Worm (Caenorhabditis elegans) whole organism, L2 larva: ENCODE measurements around the gene ipla-3.
A peak's percentile ranks its signal among the peaks of the same experiment; 100 is the strongest.

Experiments
- ama-1 ChIP-seq: fragments of 150-350 bp; optimal IDR thresholded peaks from 2 replicates; lab custom pipeline; 2018; ENCODE audit warnings: inconsistent platforms
- elt-3 ChIP-seq: sonication (generic microtip); optimal IDR thresholded peaks from 2 replicates; lab custom pipeline; 2017; ENCODE audit warnings: missing biosample characterization, missing genetic modification characterization
- nhr-77 ChIP-seq: fragments of 150-350 bp; optimal IDR thresholded peaks from 2 replicates; lab custom pipeline; 2014; ENCODE audit warnings: missing biosample characterization, missing genetic modification characterization
- unc-62 ChIP-seq: fragments of 150-350 bp; optimal IDR thresholded peaks from 2 replicates; lab custom pipeline; 2014; ENCODE audit warnings: missing biosample characterization, missing genetic modification reagents, missing genetic modification characterization

- no peak for TF ChIP-seq unc-62 (GFP tag; lab: Kevin White, UChicago)
- no peak for TF ChIP-seq nhr-77 (tag; lab: Kevin White, UChicago)
- no peak for TF ChIP-seq elt-3 (tag; lab: Kevin White, UChicago)
- peak; percentile 88 for TF ChIP-seq ama-1 (lab: Kevin White, UChicago)
Observed at ce11 chrV:20712994-20713326, 16.1 kb downstream of the ipla-3 start.
